Worm (Caenorhabditis elegans): Measurements from ENCODE around the gene eif-1.A.

ce11 chrIV:4776501-4776900 is 34.2 kb upstream of the eif-1.A start:
- TF ChIP-seq dao-5 (tag; optimal IDR thresholded peaks at IDR 0.05) (no peak), him-1 (tag; optimal IDR thresholded peaks at IDR 0.05) (no peak)
